Worm (Caenorhabditis elegans): ENCODE results near the gene mrps-21.

Gene mrps-21

ce11 chrIV:4647385-4647784, 11.9 kb downstream of the mrps-21 start, which contains the start of gene F29B9.8:
Gene F29B9.8 (plus strand): TSS chrIV:4647685.
- TF ChIP-seq gmeb-2 (tag; optimal IDR thresholded peaks at IDR 0.05) (no peak), rnt-1 (tag; optimal IDR thresholded peaks at IDR 0.05) (no peak), ceh-31 (tag; optimal IDR thresholded peaks at IDR 0.05) (no peak), ceh-45 (GFP tag; IDR thresholded peaks at IDR 0.05) (no peak), unc-42 (tag; optimal IDR thresholded peaks at IDR 0.05) (no peak), hlh-30 (tag; optimal IDR thresholded peaks at IDR 0.05; ENCODE audit: insufficient read depth) (no peak), unc-3 (GFP tag; conservative IDR thresholded peaks at IDR 0.05) (no peak), unc-3 (tag; optimal IDR thresholded peaks at IDR 0.05) (no peak), pag-3 (tag; optimal IDR thresholded peaks at IDR 0.05; ENCODE audit: borderline replicate concordance) (no peak), dve-1 (tag; optimal IDR thresholded peaks at IDR 0.05) (no peak), ceh-24 (tag; optimal IDR thresholded peaks at IDR 0.05) (no peak), tbx-2 (tag; optimal IDR thresholded peaks at IDR 0.05) (no peak), zip-5 (tag; optimal IDR thresholded peaks at IDR 0.05) (no peak), nfya-1 (tag; optimal IDR thresholded peaks at IDR 0.05) (no peak), pax-1 (tag; optimal IDR thresholded peaks at IDR 0.05) (no peak)

ce11 chrIV:4645243-4645642, 14.1 kb downstream of the mrps-21 start:
- TF ChIP-seq pag-3 (tag; optimal IDR thresholded peaks at IDR 0.05; ENCODE audit: borderline replicate concordance): no peak
- no peak for TF ChIP-seq F13H6.1 (tag; optimal IDR thresholded peaks at IDR 0.05)
- TF ChIP-seq tbx-2 (tag; optimal IDR thresholded peaks at IDR 0.05): no peak
- no peak for TF ChIP-seq C38D4.7 (GFP tag; optimal IDR thresholded peaks at IDR 0.05)
- no peak for TF ChIP-seq nfya-1 (tag; optimal IDR thresholded peaks at IDR 0.05)
- TF ChIP-seq unc-55 (GFP tag; optimal IDR thresholded peaks at IDR 0.05): no peak
- TF ChIP-seq syd-9 (tag; optimal IDR thresholded peaks at IDR 0.05): no peak

- TF ChIP-seq elt-2 (tag; optimal IDR thresholded peaks at IDR 0.05): no peak
- no peak for TF ChIP-seq eyg-1 (tag; optimal IDR thresholded peaks at IDR 0.05)
- no peak for TF ChIP-seq ceh-19 (GFP tag; optimal IDR thresholded peaks at IDR 0.05)
- TF ChIP-seq ceh-34 (tag; optimal IDR thresholded peaks at IDR 0.05): no peak
- TF ChIP-seq hlh-8 (tag; optimal IDR thresholded peaks at IDR 0.05): no peak
- no peak for TF ChIP-seq hlh-6 (tag; optimal IDR thresholded peaks at IDR 0.05)
- no peak for TF ChIP-seq ttx-3 (tag; optimal IDR thresholded peaks at IDR 0.05)
- no peak for TF ChIP-seq ceh-24 (tag; optimal IDR thresholded peaks at IDR 0.05)
- TF ChIP-seq ztf-16 (tag; optimal IDR thresholded peaks at IDR 0.05): no peak
- TF ChIP-seq hlh-13 (GFP tag; optimal IDR thresholded peaks at IDR 0.05): no peak
- no peak for TF ChIP-seq C08G9.2 (tag; optimal IDR thresholded peaks at IDR 0.05)
Measured at ce11 chrIV:4643577-4643976, 15.7 kb downstream of the mrps-21 start.

DNA sequence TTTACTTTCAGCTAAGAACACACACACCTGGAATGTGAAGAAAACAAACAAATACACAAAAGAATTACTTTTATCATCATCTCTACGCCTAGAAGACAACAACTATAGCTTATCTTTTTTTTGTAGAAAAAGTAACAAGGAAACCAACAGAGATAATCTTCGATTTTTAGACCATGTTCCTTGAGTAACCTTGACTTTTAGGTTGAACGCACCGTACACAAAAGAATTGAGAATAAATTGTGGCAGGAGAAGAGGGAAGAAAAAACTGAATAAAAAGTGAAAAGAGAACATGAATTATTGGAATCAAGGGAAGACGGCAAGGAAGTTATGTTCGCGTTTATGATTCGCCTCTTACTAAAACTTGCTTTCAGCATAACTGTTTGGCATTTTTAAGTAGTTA, 18.4 kb downstream of the mrps-21 start:
- TF ChIP-seq pat-9 (tag; optimal IDR thresholded peaks at IDR 0.05): no peak
- no peak for TF ChIP-seq ttx-3 (tag; optimal IDR thresholded peaks at IDR 0.05)
- no peak for TF ChIP-seq ref-2 (tag; optimal IDR thresholded peaks at IDR 0.05)
- no peak for TF ChIP-seq lim-6 (tag; optimal IDR thresholded peaks at IDR 0.05)
- TF ChIP-seq dve-1 (tag; optimal IDR thresholded peaks at IDR 0.05): no peak
- no peak for TF ChIP-seq ceh-2 (tag; optimal IDR thresholded peaks at IDR 0.05)
- TF ChIP-seq hlh-13 (GFP tag; optimal IDR thresholded peaks at IDR 0.05): no peak
- no peak for TF ChIP-seq lin-11 (tag; optimal IDR thresholded peaks at IDR 0.05)
- TF ChIP-seq fkh-6 (tag; optimal IDR thresholded peaks at IDR 0.05): no peak
- no peak for TF ChIP-seq nhr-232 (tag; optimal IDR thresholded peaks at IDR 0.05)
- TF ChIP-seq sox-2 (GFP tag; IDR thresholded peaks at IDR 0.05): no peak
- no peak for TF ChIP-seq Y22D7AL.16 (tag; optimal IDR thresholded peaks at IDR 0.05)

Data from whole organism, late embryonic.